Worm (Caenorhabditis elegans) whole organism, dauer: ENCODE measurements around the gene str-262.

Source experiments
- unc-62 ChIP-seq: sonication (generic microtip); optimal IDR thresholded peaks from 2 replicates; lab custom pipeline; 2017; ENCODE audit warnings: missing biosample characterization, missing genetic modification reagents, missing genetic modification characterization

str-262 gene

DNA sequence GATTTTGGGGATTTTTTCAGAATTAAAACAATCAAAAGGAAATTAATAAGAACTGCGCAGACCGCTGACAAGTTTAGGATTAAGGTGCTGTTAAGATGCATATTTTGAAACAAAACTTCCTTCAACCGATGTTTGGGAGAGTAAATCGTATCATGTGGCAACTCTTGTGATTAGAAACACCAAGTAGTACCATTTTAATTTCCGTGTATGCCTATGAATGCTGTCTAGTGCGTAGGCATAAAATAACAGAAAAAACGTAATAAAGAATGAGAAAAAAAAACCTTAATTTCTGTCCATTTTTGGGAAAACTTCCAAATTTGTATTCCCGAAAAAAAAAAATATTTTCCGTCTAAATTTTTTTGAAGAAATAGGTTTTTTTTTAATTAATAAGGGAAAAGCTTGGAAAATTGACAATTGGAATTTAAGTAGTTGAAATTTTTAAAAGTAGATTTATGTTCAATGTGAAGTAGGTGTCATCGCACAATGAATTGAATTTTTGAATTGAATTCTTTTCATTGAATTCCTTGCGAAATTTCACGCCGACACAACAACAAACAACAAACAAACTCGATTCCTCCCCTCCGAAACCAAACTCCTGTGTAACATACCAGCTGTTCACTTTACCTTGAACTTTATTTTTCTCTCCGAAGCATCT is at the start of gene str-262, which contains the start of gene srp-1:
str-262 (minus strand) TSS at position 101 of the 655 bp plus-strand sequence.
srp-1 (plus strand) TSS at position 605 of the 655 bp plus-strand sequence.
- no peak for TF ChIP-seq unc-62 (GFP tag; lab: Kevin White, UChicago)

DNA sequence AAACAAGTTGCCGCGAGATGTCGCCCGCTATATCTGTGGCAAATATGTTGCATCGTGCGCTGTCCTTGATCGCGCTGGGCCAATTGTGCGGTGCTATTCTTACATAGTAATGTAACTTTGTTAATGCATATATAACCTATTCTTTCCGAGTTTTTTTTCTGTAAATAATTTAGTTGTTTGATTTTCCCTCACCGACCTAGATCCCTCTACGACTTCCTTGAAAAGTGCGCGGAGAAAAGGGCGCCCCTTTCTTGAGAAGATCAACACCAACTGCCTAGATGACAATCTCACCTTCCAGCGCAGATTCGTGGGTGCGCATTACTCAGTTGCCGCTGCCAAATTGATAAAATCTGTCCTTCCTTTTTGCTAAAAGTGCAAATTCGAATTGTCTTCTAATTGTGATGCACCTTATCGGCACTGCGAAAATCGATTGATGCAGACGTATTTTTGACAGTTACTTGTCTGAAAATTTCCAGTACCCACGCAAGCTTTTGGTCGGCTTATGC is 49.0 kb upstream of the str-262 start:
- no peak for TF ChIP-seq unc-62 (GFP tag; lab: Kevin White, UChicago)

DNA sequence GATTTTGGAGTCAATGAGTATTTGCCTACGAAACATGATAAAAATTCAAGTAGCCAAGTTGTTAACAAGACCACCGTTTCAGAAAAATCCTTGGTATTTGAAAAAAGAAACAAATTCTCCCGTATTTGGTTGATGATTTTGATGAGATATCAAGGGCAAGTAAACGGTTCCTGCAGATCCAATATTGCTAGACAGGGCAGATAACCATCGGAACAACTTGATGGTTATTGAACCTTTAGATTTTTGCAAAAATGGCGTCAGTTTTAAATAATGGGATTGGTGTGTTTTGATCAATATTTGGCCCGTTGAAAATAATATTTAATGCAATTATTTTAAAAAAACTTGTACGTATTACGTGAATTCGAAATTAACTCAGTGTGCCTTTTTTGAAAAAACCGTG is 47.7 kb upstream of the str-262 start:
- no peak for TF ChIP-seq unc-62 (GFP tag; lab: Kevin White, UChicago)

DNA sequence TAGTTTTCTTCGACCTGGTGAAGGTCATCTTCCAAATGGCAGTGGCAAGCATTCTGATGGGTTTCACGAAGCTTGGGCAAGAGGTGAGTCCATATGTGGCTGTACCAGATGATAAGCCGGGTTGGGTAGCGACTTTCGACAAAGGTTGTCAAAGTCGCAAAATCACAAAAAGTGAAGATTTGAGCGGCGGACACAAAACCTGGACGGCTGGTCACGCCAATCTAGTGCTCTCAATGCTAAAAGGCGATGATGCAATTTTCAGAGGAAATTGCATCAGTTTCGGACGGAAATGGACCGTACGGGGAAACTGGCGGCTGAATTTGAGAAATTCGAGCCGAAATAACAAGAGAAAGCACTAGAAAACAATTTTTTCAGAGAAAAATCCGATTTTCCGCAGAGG is 44.7 kb upstream of the str-262 start:
- no peak for TF ChIP-seq unc-62 (GFP tag; lab: Kevin White, UChicago)

DNA sequence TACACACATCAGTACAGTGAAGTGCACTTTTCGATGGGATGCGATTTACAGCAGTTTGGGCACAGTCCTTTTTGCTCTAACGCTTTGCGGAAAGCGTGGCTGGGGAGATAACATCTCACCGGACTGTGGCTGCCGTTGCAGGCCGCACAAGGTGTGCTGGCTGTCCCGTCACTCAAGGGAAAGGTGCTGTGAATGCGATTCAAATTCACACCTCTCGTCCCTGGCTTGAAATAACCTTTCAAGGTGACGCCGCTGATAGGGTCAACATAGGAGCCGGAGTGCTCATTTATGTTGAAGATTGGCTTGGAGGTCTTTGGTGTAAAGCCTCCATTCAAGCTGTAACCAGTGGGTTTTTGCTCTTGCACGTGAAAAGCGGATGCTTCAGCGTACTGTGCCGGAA is 41.5 kb upstream of the str-262 start:
- TF ChIP-seq unc-62 (GFP tag; lab: Kevin White, UChicago): no peak

DNA sequence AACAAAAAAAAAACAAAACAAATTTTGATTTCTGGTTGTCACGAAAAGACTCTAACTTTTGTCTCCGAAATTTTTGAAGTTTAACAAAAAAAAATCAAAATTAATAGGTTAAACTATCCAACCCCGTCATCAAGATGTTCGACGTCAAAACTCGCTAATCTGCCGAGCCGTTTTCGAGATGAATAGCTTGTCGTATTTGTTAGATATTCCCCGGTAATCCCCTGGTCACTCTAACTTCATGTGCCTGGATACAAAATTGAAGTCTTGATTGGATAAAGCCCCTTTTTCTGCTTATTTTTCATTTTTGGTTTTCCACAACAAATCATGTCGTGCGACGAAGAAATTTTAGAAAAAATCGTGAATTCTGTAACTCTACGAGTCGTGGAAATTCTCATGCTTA is 29.9 kb upstream of the str-262 start, which contains the start of gene srab-16:
srab-16 (plus strand) TSS at position 301 of the 400 bp plus-strand sequence.
- no peak for TF ChIP-seq unc-62 (GFP tag; lab: Kevin White, UChicago)

DNA sequence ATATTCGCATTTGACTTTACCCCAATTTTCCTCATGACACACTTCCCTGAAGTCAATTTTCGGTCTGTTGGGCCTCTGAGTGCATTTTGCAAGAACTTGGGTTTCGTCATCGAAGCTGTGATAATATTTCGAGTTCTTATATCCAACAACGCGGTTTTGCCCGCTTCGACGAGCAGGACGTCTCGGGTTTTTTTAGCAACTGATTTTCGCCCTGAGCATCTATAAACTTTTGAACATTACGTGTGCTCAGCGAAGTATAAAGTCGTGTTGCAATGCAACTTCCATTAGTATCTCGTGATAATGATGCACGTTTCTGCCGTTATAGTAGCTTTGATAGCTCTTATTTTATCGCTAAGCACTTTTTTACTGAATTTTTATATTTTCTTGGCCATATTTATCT is 27.4 kb upstream of the str-262 start, which contains the start of gene srbc-60:
srbc-60 (plus strand) TSS at position 301 of the 400 bp plus-strand sequence.
- no peak for TF ChIP-seq unc-62 (GFP tag; lab: Kevin White, UChicago)

DNA sequence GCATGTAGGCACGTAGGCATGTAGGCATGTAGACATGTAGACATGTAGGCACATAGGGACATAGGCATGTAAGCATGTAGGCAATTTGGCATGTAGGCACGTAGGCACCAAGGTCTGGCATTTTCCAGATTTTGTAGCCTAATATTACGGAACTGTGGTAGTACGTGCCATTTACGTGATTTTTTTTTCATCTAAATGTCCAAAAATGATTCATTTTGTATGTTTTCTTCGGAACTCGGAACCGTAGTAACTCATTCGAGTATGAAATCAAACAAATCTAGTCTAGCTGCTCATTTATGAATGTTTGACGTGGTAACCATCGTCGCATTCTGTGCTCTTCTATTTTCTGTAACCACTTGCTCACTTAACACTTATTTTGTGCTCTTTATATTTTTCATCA is 25.8 kb upstream of the str-262 start, which contains the start of gene srbc-59:
srbc-59 (plus strand) TSS at position 301 of the 400 bp plus-strand sequence.
- TF ChIP-seq unc-62 (GFP tag; lab: Kevin White, UChicago): no peak

DNA sequence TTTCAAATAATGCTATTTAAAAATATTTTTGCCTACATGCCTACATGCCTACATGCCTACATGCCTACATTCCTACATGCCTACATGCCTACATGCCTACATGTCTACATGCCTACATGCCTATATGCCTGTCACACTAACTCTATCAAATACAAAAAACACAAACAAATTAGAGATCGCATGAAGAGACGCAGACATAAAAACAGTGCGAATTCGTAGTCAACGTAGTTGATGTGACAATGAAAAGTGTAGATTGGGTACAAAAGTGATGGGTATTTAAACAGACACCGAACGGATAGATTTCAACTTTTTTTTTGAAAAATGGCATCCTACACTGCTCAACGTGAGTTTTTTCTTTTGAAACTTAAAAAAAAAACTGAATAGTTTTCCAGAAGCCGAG is 24.7 kb upstream of the str-262 start, which contains the start of gene R09E12.9:
R09E12.9 (plus strand) TSS at position 316 of the 400 bp plus-strand sequence.
- no peak for TF ChIP-seq unc-62 (GFP tag; lab: Kevin White, UChicago)

DNA sequence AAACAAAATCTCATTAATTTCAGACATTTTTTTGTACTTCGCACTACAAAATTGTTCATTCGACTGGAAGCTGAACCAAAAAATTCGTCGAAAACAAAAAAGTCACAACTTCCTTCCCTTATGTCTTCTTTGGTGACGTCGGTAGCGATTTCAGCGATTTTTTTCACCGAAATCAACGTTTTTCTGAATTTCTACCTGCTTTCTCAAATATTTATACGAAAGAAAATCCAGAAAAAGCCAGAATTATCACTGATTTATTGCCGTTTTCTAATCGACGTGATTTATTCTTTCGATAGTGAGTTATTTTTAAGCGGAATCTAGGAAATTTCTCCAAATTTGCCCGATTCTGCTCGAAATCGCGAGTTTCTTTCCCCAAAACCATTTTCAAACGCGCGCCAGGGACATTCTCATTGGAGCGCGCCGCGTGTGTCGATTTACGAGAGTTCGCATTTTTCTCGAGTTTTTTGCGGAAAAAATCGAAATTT is 22.3 kb upstream of the str-262 start, which contains the start of gene srbc-58:
srbc-58 (plus strand) TSS at position 121 of the 485 bp plus-strand sequence.
- TF ChIP-seq unc-62 (GFP tag; lab: Kevin White, UChicago): no peak

DNA sequence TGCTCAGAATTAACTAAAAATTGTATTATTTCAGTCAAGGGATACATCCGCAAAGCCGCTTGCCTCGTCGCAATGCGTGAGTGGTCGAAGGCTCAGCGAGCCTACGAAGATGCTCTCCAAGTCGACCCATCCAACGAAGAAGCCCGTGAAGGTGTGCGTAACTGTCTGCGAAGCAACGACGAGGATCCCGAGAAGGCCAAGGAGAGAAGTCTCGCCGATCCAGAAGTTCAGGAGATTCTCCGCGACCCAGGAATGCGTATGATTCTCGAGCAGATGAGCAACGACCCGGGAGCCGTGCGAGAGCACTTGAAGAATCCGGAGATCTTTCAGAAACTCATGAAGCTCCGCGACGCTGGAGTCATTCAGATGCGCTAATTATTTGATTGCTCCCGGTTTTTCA is 21.8 kb upstream of the str-262 start:
- no peak for TF ChIP-seq unc-62 (GFP tag; lab: Kevin White, UChicago)

DNA sequence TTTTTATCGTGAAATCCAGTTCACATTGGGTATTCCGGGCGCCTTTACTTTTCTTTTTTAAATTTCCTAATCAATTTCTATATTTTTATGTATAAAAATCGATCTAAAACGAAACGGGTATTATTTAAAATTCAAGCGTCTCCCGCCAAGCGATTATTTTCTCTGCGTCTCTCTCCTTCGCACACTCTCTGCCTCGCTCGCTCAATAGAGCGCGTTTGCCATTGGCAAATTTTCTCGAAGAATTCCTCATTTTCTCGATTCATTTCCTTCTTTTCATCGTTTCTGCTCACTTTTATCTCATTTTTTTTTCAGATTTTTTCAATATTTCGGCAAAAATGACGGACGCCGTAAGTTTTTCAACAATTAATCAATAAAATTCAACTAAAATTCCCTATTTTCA is 20.7 kb upstream of the str-262 start, which contains the start of gene sti-1:
sti-1 (plus strand) TSS at position 263 of the 400 bp plus-strand sequence.
- no peak for TF ChIP-seq unc-62 (GFP tag; lab: Kevin White, UChicago)

DNA sequence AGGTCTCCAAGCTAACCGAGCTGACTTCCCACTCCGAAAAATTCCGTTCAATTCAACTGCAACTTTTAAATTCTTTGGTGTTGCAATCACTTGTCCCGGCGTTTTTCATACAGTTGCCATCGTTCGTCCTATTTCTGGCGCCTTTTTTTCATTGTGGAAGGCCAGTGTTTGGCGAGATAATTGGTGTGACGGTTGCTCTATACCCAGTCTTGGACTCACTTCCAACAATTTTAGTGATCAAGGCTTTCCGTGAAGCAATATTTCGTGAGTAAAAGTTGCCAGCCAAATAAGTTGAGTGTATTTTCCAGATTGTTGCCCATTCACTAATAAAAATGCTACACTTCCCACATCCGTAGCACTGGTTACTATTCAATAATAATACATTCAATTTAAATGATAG is 19.6 kb upstream of the str-262 start:
- no peak for TF ChIP-seq unc-62 (GFP tag; lab: Kevin White, UChicago)

DNA sequence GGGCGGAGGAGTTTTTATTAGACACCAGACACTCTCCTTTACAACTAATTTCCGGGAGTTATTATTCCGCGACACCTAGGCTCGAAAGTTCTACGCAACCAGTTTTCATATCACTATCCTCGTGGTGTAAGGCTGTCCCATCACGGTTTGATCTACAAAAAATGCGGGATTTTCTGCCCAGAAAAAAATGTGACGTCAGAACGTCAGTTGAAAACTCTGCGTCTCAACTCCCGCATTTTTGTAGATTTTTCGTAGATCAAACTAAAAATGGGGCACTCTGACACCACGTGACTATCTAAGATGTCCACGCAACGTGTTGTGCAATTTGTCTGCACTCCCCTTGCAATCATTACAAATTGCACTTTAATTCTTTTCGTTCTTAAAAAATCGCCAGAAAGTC is 12.2 kb upstream of the str-262 start, which contains the start of gene str-238:
str-238 (plus strand) TSS at position 301 of the 400 bp plus-strand sequence.
- TF ChIP-seq unc-62 (GFP tag; lab: Kevin White, UChicago): no peak

DNA sequence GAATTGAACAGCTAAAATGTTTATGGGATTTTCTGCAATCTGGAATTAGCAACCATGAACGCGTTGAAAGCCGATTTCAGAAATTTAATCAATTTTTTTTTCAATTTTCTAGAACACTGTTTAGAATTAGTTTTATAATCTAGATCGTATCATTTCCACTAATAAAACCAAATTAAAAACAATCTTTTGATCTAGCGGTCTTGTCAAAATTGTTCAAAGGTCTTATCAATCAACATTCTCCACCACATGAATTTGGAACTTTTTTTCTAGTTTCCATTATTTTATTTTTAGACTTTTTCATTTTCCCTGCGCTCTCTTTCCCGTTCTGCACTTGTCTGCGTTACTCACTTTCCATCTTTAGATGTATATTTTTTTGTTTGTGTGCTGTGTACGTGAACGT is 9.8 kb upstream of the str-262 start, which contains the start of gene srp-2:
srp-2 (plus strand) TSS at position 301 of the 400 bp plus-strand sequence.
- no peak for TF ChIP-seq unc-62 (GFP tag; lab: Kevin White, UChicago)

DNA sequence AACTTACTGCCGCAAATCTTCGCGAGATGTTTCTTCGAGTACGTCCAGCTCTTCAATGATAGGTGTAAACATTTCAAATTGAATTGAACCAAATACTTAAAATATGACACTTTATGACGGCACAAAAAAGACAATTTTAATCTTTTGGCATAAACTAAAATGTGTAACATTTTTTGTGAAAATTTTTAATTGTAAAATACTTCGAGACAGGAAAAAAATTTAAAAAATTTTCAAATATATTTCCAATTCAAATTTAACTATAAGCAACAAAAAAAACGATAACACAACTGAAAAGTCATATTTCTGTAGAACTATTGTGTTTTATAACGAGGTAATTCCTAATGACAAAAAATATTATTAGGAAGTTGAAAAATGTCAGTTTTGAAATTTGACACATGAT is 9.3 kb upstream of the str-262 start, which contains the start of gene C05E4.12:
C05E4.12 (minus strand) TSS at position 101 of the 400 bp plus-strand sequence.
- no peak for TF ChIP-seq unc-62 (GFP tag; lab: Kevin White, UChicago)
